Fruit fly (Drosophila melanogaster) whole organism, wandering third instar larva: ENCODE results near the gene Npc1b.

ENCODE experiments used
- Dfd ChIP-seq: fragments of >200 bp; optimal IDR thresholded peaks from 2 replicates; lab custom pipeline; 2017; ENCODE audit warnings: missing biosample characterization, missing genetic modification characterization
- Dif ChIP-seq: fragments of 200-275, 200-300 bp; sonication (Bioruptor generic); optimal IDR thresholded peaks from 2 replicates; lab custom pipeline; 2018; ENCODE audit warnings: missing biosample characterization, missing genetic modification characterization; ENCODE audit not compliant: partially characterized antibody
- GATAd ChIP-seq: sonication (Bioruptor generic); optimal IDR thresholded peaks from 2 replicates; lab custom pipeline; 2016; ENCODE audit warnings: missing biosample characterization, missing genetic modification characterization
- Myc ChIP-seq: fragments of >200 bp; optimal IDR thresholded peaks from 2 replicates; lab custom pipeline; 2017
- N ChIP-seq: fragments of >200 bp; optimal IDR thresholded peaks from 2 replicates; lab custom pipeline; 2018; ENCODE audit warnings: missing biosample characterization, missing external identifiers, missing genetic modification characterization
- OdsH ChIP-seq: fragments of 200-800 bp; sonication (Bioruptor generic); optimal IDR thresholded peaks from 2 replicates; lab custom pipeline; 2016; ENCODE audit warnings: missing biosample characterization, mild to moderate bottlenecking, missing genetic modification characterization
- brk ChIP-seq: fragments of 200-800 bp; sonication (Bioruptor generic); optimal IDR thresholded peaks from 2 replicates; lab custom pipeline; 2016; ENCODE audit warnings: missing biosample characterization, mild to moderate bottlenecking, missing genetic modification characterization
- foxo ChIP-seq, 2 experiments: fragments of 200-800 bp; sonication (Bioruptor generic); optimal IDR thresholded peaks; 2 replicates in 1 of 2; 3 replicates in 1 of 2; lab custom pipeline; 2016 to 2017; ENCODE audit warnings: missing biosample characterization in 2 of 2, missing genetic modification characterization in 2 of 2
- fru ChIP-seq: fragments of 200-800 bp; sonication (Bioruptor generic); optimal IDR thresholded peaks from 3 replicates; lab custom pipeline; 2016; ENCODE audit warnings: missing biosample characterization, mild to moderate bottlenecking, missing genetic modification characterization
- sage ChIP-seq: fragments of 200-800 bp; sonication (Bioruptor generic); optimal IDR thresholded peaks from 2 replicates; lab custom pipeline; 2016; ENCODE audit warnings: missing biosample characterization, mild to moderate bottlenecking, missing genetic modification characterization
- sv ChIP-seq: fragments of 200-800 bp; sonication (Bioruptor generic); optimal IDR thresholded peaks from 3 replicates; lab custom pipeline; 2016; ENCODE audit warnings: missing biosample characterization, missing genetic modification characterization

DNA sequence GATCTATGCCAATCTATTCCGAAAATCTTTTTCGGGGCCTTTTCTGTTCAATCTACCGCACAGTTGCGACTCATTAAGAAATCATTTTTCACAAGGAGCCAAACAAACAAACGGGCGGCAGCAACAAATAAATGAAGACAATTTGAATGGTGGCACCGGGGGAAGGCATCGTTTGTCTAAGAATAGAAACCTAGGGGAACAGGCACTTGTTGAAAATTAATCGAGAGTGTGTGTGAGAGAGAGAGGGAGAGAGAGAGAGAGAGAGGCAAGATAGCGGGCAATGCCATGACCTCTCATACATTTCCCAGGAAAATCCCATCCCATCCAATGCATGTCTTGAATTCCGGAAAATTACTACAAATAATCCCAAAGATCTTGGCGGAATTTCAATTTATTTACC is 18.2 kb upstream of the Npc1b start:
- TF ChIP-seq Myc (lab: Kevin White, UChicago) = no peak
- TF ChIP-seq Dif (GFP tag; lab: Kevin White, UChicago) = no peak
- TF ChIP-seq Dfd (GFP tag; lab: Kevin White, UChicago) = no peak
- no peak for TF ChIP-seq GATAd (GFP tag; lab: Kevin White, UChicago)
- no peak for TF ChIP-seq sv (GFP tag; lab: Kevin White, UChicago)
- TF ChIP-seq N (GFP tag; lab: Kevin White, UChicago) = no peak
- TF ChIP-seq fru (GFP tag; lab: Kevin White, UChicago) = no peak
- no peak for TF ChIP-seq sage (GFP tag; lab: Kevin White, UChicago)
- no peak for TF ChIP-seq OdsH (GFP tag; lab: Kevin White, UChicago)
- TF ChIP-seq foxo (GFP tag; optimal IDR thresholded peaks at IDR 0.05; lab: Kevin White, UChicago) = no peak
- TF ChIP-seq brk (GFP tag; lab: Kevin White, UChicago) = no peak
